Fruit fly (Drosophila melanogaster) ovary, adult (tissue): ENCODE data around the gene Rpt3R.

Experiments used
- CG17801 ChIP-seq: fragments of 200-800 bp; optimal IDR thresholded peaks from 2 replicates; lab custom pipeline; 2019; ENCODE audit warnings: missing biosample characterization, mild to moderate bottlenecking, missing genetic modification characterization, moderate library complexity; ENCODE audit not compliant: partially characterized antibody

The Rpt3R gene

DNA sequence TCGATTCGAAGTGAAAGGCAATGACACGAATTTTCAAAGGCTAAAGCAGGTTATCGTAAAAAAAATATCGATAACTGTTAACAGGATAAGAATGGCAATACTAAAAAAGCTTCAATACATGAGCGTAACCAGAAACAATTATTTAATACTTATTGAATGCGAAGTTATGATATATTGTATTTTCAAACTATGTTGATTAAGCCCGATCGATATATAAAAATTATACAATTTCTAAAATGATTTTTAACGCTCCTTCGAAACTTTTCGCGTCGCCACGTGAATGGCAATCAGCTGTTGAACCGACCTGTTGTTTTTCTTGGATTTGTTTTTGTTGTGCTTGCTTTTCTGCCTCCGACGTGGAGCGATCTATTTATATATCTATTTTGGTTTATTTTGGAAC lies at the start of gene Rpt3R, which contains the start of gene Alg12:
Gene Rpt3R (minus strand): TSS at position 324 of the 400 bp plus-strand sequence.
Gene Alg12 (plus strand): TSS at position 305 of the 400 bp plus-strand sequence.
- no peak for TF ChIP-seq CG17801

DNA sequence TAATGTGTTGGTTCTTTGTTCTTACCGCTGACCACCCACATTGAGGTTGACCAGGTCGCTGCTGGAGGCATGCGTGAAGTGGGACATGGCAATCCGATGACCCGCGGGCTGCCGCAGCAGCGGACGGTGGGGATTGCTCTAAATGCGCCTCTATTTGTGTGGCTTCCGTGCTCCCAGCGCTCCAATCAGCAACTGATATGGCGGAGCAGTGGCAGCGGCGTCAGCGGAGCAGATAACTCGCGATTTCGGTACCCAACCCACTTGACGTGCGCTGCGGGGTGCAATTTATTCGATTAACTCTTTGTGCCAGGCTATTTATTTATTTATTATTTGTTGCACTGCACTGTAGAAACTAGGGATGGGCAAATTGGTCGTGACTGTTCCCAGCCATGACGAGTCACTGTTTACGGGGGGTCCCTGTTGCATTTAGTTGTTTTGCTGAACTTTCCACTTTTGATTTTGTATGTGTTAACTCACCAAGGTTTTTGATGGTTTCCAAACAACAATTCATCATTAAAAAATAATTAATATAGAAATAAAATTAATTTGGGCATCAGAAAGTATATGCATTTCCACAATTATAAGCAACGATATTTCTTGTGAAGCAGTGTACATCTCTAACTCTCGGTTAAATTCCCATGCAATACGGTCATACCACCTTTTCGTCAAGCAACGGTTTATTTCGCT lies 44.5 kb upstream of the Rpt3R start, which contains the start of the genes CG9467 and CG8526:
Gene CG9467 (minus strand): TSS at position 383 of the 687 bp plus-strand sequence.
Gene CG8526 (plus strand): TSS at position 637 of the 687 bp plus-strand sequence.
- peak; percentile 8 for TF ChIP-seq CG17801

DNA sequence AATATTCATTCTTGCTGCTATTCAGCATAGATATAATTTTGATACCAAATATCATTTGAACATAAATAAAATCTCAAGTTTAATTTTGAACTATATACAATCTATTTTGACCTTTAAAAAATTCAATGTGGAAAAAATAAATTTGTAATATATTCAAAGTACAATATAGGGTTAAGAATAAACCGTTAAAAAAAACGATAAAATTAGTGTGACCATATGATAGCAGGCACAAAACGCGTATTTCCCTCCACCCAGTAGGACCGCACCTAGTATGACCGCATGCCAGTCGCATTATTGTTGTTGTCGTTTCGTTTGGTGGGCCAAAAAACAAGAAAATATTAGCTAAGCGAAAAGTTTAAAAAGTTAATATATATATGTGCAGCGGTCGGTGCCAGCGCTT lies 36.7 kb upstream of the Rpt3R start, which contains the start of gene CG8516:
Gene CG8516 (plus strand): TSS at position 278 of the 400 bp plus-strand sequence.
- peak; percentile 51 for TF ChIP-seq CG17801

DNA sequence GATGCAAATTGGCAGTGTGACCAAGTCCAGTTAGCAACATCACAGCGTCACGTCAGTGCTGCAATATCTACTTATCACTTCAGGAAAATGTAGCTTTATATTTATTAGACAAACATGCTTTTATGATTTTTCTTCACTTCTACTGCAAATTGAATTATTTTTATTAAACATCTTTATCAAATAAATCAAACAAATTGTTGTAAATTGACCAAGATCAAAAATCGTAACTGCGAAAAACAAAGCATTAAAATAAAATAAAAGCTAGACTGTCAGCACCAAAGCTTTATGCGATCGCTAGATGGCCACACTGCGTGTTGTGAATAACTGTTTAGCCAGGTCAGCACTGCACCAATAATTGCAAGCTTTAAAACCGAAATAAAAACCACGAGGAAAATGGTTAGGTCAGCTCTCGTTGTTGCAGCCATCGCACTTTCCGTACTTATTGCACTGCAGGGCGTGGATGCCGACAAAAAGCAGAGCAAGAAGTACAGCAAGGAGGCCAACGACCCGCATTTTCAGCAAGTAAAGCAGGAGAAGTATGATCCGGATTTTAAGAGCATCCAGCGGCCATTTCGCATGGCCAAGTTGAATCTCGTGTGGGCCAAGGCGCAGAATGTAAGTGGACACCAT lies 35.0 kb upstream of the Rpt3R start, which contains the start of the genes CG12945 and CG8507:
Gene CG12945 (minus strand): TSS at position 45 of the 630 bp plus-strand sequence.
Gene CG8507 (plus strand): TSS at position 307 of the 630 bp plus-strand sequence.
- peak; percentile 84 for TF ChIP-seq CG17801

DNA sequence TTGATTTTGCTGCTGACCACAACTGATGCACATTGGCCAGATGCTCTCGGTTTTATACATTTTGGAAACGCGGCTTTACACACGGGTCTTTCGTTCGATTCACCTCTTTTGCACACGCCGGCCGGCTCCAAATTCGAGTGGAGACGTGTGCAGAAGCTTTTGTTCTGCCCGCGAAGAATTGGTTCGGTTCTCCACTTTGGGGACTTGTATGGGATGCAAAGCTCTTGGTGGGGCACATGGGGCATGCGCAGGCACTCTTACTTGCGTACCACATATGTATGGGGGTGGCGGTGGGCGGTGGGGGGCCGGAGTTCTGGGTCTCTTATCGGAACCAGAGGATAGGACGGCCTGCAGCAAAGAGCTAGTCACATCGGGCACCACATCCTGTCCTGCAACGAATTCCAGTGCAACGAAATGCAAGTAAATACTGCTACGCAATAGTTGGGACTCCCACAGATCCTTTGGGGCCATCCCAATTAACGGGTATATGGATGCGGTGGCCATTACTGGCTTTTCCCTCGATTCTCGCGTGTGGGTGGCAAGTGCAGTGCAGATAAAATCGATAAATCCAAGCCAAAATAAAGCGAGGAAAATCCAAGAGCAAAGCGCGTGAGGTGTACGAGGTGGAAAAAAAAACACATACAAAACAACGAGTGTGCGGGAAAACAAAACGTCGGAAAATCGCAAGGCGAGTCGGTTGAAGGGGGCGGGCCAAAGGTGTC lies 28.2 kb upstream of the Rpt3R start, which contains the start of the genes MtnA and CG8500:
Gene MtnA (minus strand): TSS at position 30 of the 722 bp plus-strand sequence.
Gene CG8500 (plus strand): TSS at position 313 of the 722 bp plus-strand sequence.
- no peak for TF ChIP-seq CG17801

DNA sequence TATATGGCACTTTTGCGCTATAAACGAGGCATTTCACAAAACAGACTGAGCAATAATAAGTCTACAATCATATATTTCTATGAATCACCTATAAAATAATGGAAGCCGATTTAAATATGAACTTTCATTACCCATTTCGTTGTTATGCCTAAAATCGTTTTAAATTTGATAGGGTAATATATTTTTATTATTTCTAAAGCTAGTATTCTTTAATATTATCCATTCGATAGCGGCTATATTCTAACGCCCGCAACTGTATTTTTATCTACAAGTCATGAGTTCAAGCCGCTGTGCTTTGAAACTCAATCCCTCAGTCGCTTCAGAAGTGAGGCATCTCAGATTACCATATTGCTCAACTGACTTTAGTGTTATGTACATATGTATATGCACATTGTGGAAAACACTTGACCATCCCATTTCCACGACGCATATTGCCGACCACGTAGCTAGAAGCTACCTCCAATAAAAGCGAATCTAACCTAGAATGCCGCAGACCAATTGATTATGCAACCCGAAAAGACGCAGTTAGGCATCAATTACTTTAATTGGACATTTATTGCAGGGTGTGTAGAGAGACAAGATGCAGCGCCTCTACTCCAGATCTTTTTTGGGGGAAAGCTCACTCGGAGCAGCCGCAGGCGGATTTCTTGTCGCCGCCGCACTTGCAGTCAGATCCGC lies 27.1 kb upstream of the Rpt3R start:
- peak; percentile 55 for TF ChIP-seq CG17801

DNA sequence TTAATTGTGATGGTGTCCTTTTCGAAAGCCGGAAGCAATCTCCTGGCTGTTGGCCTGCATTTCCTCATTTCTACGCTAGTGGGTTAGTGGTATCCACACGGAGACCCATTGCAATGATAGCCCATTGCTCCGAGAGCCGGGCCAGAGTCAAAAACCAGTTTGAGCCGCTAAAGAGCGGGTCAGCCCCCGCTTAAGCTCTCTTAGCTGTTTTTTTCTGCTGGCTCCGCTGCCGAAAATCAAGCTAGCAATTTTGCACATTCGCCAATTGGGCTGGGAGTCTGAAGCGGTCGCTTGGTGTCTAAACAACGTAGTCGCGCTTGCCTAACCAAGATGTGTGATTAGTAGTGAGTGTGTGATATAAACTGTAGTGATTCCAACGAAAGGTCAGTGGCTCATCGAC lies 23.5 kb upstream of the Rpt3R start, which contains the start of gene CG12947:
Gene CG12947 (plus strand): TSS at position 301 of the 400 bp plus-strand sequence.
- no peak for TF ChIP-seq CG17801

DNA sequence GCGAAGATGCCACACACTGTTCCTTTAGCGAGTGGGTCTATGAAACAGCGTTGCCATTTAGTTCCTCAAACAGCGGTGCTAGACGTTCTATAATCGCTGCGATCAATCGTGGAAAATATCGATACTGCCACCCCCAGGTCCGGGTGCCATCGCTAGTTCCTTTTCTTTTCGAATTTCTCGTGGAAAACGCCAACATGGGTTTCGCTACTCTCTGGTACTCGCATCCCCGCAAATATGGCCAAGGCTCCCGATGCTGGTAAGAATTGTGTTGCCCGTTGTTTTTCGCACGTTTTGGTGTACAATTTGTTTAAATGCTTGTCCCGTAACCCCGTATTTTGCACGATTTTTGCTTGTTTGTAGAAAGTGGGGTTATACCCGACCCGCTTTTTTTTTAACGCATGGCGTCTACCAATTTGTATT lies 21.6 kb upstream of the Rpt3R start, which contains the start of gene RpS29:
Gene RpS29 (plus strand): TSS at position 102 of the 420 bp plus-strand sequence.
- TF ChIP-seq CG17801, result peak; percentile 81

DNA sequence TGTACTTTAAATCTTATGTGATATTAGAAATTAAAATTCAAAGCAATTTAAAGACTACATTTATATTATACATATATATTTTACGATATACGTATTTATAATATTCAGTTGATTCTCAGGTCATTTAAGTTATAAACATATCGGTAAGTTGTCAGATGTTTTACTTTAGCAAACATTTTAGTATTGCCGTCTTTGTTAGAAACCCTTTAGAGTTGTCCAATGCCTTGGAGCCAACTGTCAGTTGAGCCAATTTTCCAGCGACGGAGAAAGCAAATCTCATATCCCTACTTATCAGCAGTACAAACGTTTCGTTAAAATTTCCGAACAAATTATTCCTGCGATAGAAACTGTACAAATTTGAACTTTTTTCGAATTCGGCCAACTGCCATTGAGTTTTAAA lies 18.5 kb upstream of the Rpt3R start, which contains the start of gene topi:
Gene topi (plus strand): TSS at position 301 of the 400 bp plus-strand sequence.
- no peak for TF ChIP-seq CG17801

DNA sequence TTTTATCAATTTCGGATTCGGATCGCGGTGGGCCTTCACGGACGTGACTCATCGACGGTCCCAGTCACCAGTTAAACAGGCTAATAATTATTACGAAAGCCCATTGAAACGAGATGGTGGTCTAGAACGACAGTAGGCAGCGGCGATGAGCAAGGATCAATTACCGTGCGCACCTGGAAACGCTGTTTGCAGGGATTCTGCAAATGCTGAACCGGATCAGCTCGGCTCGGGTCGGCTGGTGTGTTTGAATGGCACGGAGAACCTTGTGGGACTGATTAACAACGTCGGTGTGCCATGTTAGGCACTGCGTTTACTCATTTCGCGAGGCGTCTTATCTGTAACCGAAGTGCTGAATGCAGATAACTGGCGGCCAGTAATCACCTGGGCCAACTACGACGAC lies 17.8 kb upstream of the Rpt3R start, which contains the start of gene Whamy:
Gene Whamy (minus strand): TSS at position 273 of the 400 bp plus-strand sequence.
- no peak for TF ChIP-seq CG17801

DNA sequence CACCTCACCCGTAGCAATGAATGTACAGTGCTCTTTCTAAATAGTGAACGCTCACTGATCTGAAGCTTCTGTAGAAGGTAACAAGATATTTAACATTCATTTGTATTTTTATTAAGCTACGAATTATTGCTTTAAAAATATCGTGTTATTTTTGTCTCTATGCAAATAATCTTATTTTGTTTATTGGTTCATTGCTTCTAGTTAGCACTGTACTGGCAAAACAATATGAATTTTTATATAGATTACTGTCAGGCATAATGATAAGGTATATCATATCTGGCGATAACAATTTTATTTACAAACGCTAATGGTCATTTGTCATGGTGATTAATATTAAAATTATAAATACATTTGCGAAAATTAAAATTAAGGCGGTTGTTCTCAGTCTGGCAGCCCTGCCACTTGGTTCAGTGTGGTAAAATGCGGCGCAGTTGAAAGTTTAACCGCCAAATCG lies 15.2 kb upstream of the Rpt3R start, which contains the start of gene CG9471:
Gene CG9471 (minus strand): TSS at position 24 of the 454 bp plus-strand sequence.
- TF ChIP-seq CG17801, result peak; percentile 95

DNA sequence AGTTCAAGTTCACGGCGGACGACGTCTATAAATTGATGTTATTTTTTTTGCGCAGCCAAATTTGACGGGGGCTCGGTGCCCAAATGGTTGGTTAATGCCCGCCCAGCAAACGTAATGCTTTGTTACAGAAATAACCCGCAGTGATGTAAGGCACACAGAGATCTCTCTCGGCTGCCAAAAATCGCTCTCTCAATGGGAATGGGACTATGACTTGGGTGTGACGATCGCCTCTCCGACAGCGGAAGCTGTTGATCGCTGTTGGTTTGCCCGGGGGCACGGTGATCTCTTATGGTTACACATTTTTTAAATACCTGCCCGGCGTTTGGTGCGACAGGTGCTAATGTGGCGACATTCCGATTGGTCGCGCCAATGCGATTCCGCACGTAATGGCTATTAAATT lies 13.8 kb upstream of the Rpt3R start:
- TF ChIP-seq CG17801, result no peak

DNA sequence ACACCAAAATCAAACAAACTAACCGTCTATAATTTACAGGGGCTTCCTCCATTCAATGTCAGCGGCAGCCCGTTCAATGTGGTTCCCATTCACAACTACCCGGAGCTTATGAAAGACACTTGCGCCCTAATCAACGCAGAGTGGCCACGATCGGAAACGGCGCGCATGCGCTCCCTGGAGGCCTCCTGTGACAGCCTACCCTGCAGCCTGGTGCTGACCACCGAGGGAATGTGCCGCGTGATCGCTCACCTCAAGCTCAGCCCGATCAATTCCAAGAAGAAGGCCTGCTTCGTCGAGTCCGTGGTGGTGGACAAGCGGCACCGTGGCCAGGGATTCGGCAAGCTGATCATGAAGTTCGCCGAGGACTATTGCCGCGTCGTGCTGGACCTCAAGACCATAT lies 12.6 kb upstream of the Rpt3R start, which contains the start of gene MED6:
Gene MED6 (minus strand): TSS at position 101 of the 400 bp plus-strand sequence.
- TF ChIP-seq CG17801, result no peak

DNA sequence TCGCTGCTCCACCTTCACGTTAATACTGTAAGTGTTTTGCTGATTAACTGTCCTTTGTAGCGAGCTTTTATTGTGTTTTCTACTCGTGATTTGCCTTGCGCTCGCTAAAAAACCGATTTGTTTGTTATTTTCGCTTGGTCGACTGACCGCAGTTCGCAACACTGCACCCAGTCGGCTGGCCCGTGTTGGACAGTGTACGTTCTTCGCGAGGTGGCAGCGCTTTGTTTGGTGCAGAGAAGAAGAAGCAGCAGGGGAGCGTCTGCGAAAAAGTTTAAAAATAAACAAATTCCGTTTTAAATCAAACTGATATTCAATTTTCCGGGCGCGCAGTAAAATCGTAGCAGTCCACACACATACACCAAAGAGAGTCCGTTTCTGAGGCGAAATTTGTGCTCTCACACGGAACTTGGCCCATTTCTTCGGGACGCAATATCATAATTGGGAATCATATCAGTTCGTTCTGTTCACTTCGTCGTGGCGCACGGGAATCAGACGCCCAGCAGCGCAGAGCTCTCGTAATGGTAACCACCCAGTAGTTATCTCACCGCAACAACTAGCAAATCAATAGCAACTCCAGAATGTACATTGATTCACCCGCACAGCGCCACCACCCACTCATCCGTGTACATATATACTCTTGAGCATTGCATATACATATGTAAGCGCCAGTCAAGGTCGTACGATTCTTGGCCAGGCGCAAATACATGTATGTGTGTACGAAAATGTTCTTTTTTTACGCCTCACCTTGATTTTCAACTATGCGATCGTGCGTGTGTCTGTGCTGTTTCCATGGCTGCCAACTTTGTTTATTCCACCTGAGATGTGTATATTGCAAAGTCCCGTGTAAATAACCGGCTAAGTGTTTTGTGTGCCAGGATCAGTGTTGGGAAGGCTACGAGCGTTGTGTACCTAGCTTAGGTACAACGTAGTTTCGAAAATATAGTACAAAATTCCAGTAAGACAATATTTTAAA lies 11.6 kb upstream of the Rpt3R start, which contains the start of gene Naa80:
Gene Naa80 (plus strand): TSS at position 215 of the 973 bp plus-strand sequence.
- TF ChIP-seq CG17801, result peak; percentile 29
